Fruit fly (Drosophila melanogaster) whole organism, embryonic: ENCODE measurements around the gene CG33269.

Experiments used
- Abd-B ChIP-seq: fragments of 200-800 bp; sonication (Bioruptor generic); optimal IDR thresholded peaks from 2 replicates; lab custom pipeline; 2018; ENCODE audit warnings: missing biosample characterization, mild to moderate bottlenecking, missing genetic modification characterization, moderate library complexity
- Atf6 ChIP-seq: fragments of 200-800 bp; sonication (Bioruptor generic); IDR thresholded peaks from 2 replicates; pipeline ENCODE4 v1.3.6; 2022; ENCODE audit warnings: missing biosample characterization, missing genetic modification characterization
- CG10321 ChIP-seq: fragments of 200-800 bp; sonication (Bioruptor generic); IDR thresholded peaks from 2 replicates; pipeline ENCODE4 v1.3.6; 2022; ENCODE audit warnings: missing biosample characterization, missing genetic modification characterization
- CG11398 ChIP-seq: fragments of 200-800 bp; sonication (Bioruptor generic); optimal IDR thresholded peaks from 2 replicates; lab custom pipeline; 2016; ENCODE audit warnings: missing biosample characterization, missing genetic modification characterization
- CG12155 ChIP-seq: fragments of 200-800 bp; sonication (Bioruptor generic); optimal IDR thresholded peaks from 3 replicates; lab custom pipeline; 2016; ENCODE audit warnings: missing biosample characterization, missing genetic modification characterization
- CG12744 ChIP-seq: fragments of 200-800 bp; sonication (Bioruptor generic); optimal IDR thresholded peaks from 2 replicates; lab custom pipeline; 2016; ENCODE audit warnings: missing biosample characterization, missing genetic modification characterization
- CG15011 ChIP-seq: fragments of 200-800 bp; sonication (Bioruptor generic); optimal IDR thresholded peaks from 3 replicates; lab custom pipeline; 2018; ENCODE audit warnings: missing biosample characterization, mild to moderate bottlenecking, missing genetic modification characterization
- CG1602 ChIP-seq: fragments of 200-800 bp; sonication (Bioruptor generic); optimal IDR thresholded peaks from 3 replicates; lab custom pipeline; 2016; ENCODE audit warnings: missing biosample characterization, missing genetic modification characterization
- CG17802 ChIP-seq: fragments of 200-800 bp; sonication (Bioruptor generic); optimal IDR thresholded peaks from 2 replicates; lab custom pipeline; 2018; ENCODE audit warnings: missing biosample characterization, mild to moderate bottlenecking, missing genetic modification characterization, moderate library complexity
- CG1832 ChIP-seq: fragments of 200-800 bp; sonication (Bioruptor generic); optimal IDR thresholded peaks from 2 replicates; lab custom pipeline; 2017; ENCODE audit warnings: missing biosample characterization, mild to moderate bottlenecking, missing genetic modification characterization, inconsistent platforms
- CG18619 ChIP-seq: fragments of 200-800 bp; sonication (Bioruptor generic); optimal IDR thresholded peaks from 3 replicates; lab custom pipeline; 2017; ENCODE audit warnings: missing biosample characterization, mild to moderate bottlenecking, missing genetic modification characterization
- CG2116 ChIP-seq: fragments of 200-800 bp; sonication (Bioruptor generic); optimal IDR thresholded peaks from 3 replicates; lab custom pipeline; 2018; ENCODE audit warnings: missing biosample characterization, mild to moderate bottlenecking, missing genetic modification characterization
- CG2199 ChIP-seq: fragments of 200-800 bp; sonication (Bioruptor generic); IDR thresholded peaks from 3 replicates; pipeline ENCODE4 v1.3.6; 2022; ENCODE audit warnings: missing biosample characterization, missing genetic modification characterization
- CG30403 ChIP-seq: fragments of 200-800 bp; sonication (Bioruptor generic); optimal IDR thresholded peaks from 3 replicates; lab custom pipeline; 2016; ENCODE audit warnings: missing biosample characterization, missing genetic modification characterization
- CG32772 ChIP-seq: fragments of 200-800 bp; sonication (Bioruptor generic); IDR thresholded peaks from 2 replicates; pipeline ENCODE4 v1.3.6; 2022; ENCODE audit warnings: missing biosample characterization, missing genetic modification characterization
- CG34376 ChIP-seq: fragments of 200-800 bp; sonication (Bioruptor generic); optimal IDR thresholded peaks from 2 replicates; lab custom pipeline; 2018; ENCODE audit warnings: missing biosample characterization, mild to moderate bottlenecking, missing genetic modification characterization
- CG3995 ChIP-seq: fragments of 200-800 bp; sonication (Bioruptor generic); optimal IDR thresholded peaks from 3 replicates; lab custom pipeline; 2016; ENCODE audit warnings: missing biosample characterization, missing genetic modification characterization
- CG7987 ChIP-seq: fragments of 200-800 bp; sonication (Bioruptor generic); optimal IDR thresholded peaks from 2 replicates; lab custom pipeline; 2018; ENCODE audit warnings: missing biosample characterization, mild to moderate bottlenecking, missing genetic modification characterization, moderate library complexity
- CG8478 ChIP-seq: fragments of >200 bp; optimal IDR thresholded peaks from 2 replicates; lab custom pipeline; 2018
- D19A ChIP-seq: fragments of 200-800 bp; optimal IDR thresholded peaks from 3 replicates; lab custom pipeline; 2019; ENCODE audit warnings: missing biosample characterization, mild to moderate bottlenecking, missing genetic modification characterization, moderate library complexity
- Doc3 ChIP-seq: fragments of 200-800 bp; sonication (Bioruptor generic); IDR thresholded peaks from 3 replicates; pipeline ENCODE4 v1.3.6; 2022; ENCODE audit warnings: missing biosample characterization, missing genetic modification characterization; ENCODE audit not compliant: partially characterized antibody
- HLH4C ChIP-seq: fragments of 200-800 bp; sonication (Bioruptor generic); IDR thresholded peaks from 3 replicates; pipeline ENCODE4 v1.3.6; 2022; ENCODE audit warnings: missing biosample characterization, missing genetic modification characterization; ENCODE audit not compliant: partially characterized antibody
- Hmx ChIP-seq: fragments of 200-800 bp; sonication (Bioruptor generic); optimal IDR thresholded peaks from 2 replicates; lab custom pipeline; 2016; ENCODE audit warnings: missing biosample characterization, missing genetic modification characterization
- Hr39 ChIP-seq: fragments of >200 bp; optimal IDR thresholded peaks from 2 replicates; lab custom pipeline; 2017
- MESR4 ChIP-seq: fragments of 200-800 bp; sonication (Bioruptor generic); optimal IDR thresholded peaks from 2 replicates; lab custom pipeline; 2018; ENCODE audit warnings: missing biosample characterization, mild to moderate bottlenecking, missing genetic modification characterization, moderate library complexity
- Mad ChIP-seq: fragments of 200-800 bp; sonication (Bioruptor generic); optimal IDR thresholded peaks from 2 replicates; lab custom pipeline; 2016; ENCODE audit warnings: missing biosample characterization, missing genetic modification characterization
- Opbp ChIP-seq: fragments of 200-800 bp; sonication (Bioruptor generic); IDR thresholded peaks from 3 replicates; pipeline ENCODE4 v1.3.6; 2022; ENCODE audit warnings: missing biosample characterization, missing genetic modification characterization; ENCODE audit not compliant: partially characterized antibody
- Ptx1 ChIP-seq: fragments of 200-800 bp; sonication (Bioruptor generic); IDR thresholded peaks from 2 replicates; pipeline ENCODE4 v1.3.6; 2022; ENCODE audit warnings: missing biosample characterization, missing genetic modification characterization
- Scr ChIP-seq: fragments of 200-800 bp; sonication (Bioruptor generic); IDR thresholded peaks from 2 replicates; pipeline ENCODE4 v1.3.6; 2022; ENCODE audit warnings: missing biosample characterization, missing genetic modification characterization; ENCODE audit not compliant: partially characterized antibody
- Six4 ChIP-seq: fragments of 200-800 bp; sonication (Bioruptor generic); optimal IDR thresholded peaks from 2 replicates; lab custom pipeline; 2016; ENCODE audit warnings: missing biosample characterization, missing genetic modification characterization
- ato ChIP-seq: fragments of 200-800 bp; sonication (Bioruptor generic); IDR thresholded peaks from 2 replicates; pipeline ENCODE4 v1.3.6; 2022; ENCODE audit warnings: missing biosample characterization, missing genetic modification characterization; ENCODE audit not compliant: partially characterized antibody
- bbx ChIP-seq: fragments of 200-800 bp; sonication (Bioruptor generic); IDR thresholded peaks from 2 replicates; pipeline ENCODE4 v1.3.6; 2022; ENCODE audit warnings: missing biosample characterization, missing genetic modification characterization; ENCODE audit not compliant: partially characterized antibody
- caup ChIP-seq: fragments of 200-800 bp; sonication (Bioruptor generic); optimal IDR thresholded peaks from 3 replicates; lab custom pipeline; 2017; ENCODE audit warnings: missing biosample characterization, mild to moderate bottlenecking, missing genetic modification characterization, moderate library complexity; ENCODE audit not compliant: severe bottlenecking
- crc ChIP-seq: fragments of 200-800 bp; sonication (Bioruptor generic); optimal IDR thresholded peaks from 2 replicates; lab custom pipeline; 2016; ENCODE audit warnings: missing biosample characterization, missing genetic modification characterization
- dati ChIP-seq: fragments of 200-800 bp; sonication (Bioruptor generic); IDR thresholded peaks from 2 replicates; pipeline ENCODE4 v1.3.6; 2022; ENCODE audit warnings: missing biosample characterization, missing genetic modification characterization
- dmrt11E ChIP-seq: fragments of 200-800 bp; sonication (Bioruptor generic); optimal IDR thresholded peaks from 3 replicates; lab custom pipeline; 2018; ENCODE audit warnings: missing biosample characterization, mild to moderate bottlenecking, missing genetic modification characterization, moderate library complexity
- fd102C ChIP-seq: fragments of 200-800 bp; sonication (Bioruptor generic); optimal IDR thresholded peaks from 2 replicates; lab custom pipeline; 2018; ENCODE audit warnings: missing biosample characterization, mild to moderate bottlenecking, missing genetic modification characterization, moderate library complexity
- jing ChIP-seq: fragments of 200-800 bp; sonication (Bioruptor generic); optimal IDR thresholded peaks from 2 replicates; lab custom pipeline; 2018; ENCODE audit warnings: missing biosample characterization, mild to moderate bottlenecking, missing genetic modification characterization
- lola ChIP-seq, 3 experiments: fragments of >200 bp in 2 of 3; fragments of 200-800 bp in 1 of 3; sonication (Bioruptor generic) in 1 of 3; optimal IDR thresholded peaks; 2 replicates each; lab custom pipeline; 2017 to 2019; ENCODE audit warnings: missing biosample characterization in 3 of 3, missing genetic modification characterization in 3 of 3, mild to moderate bottlenecking in 1 of 3, moderate library complexity in 1 of 3
- mirr ChIP-seq: fragments of 200-800 bp; sonication (Bioruptor generic); optimal IDR thresholded peaks from 3 replicates; lab custom pipeline; 2018; ENCODE audit warnings: missing biosample characterization, mild to moderate bottlenecking, missing genetic modification characterization
- nerfin-1 ChIP-seq: fragments of 200-800 bp; sonication (Bioruptor generic); optimal IDR thresholded peaks from 3 replicates; lab custom pipeline; 2019; ENCODE audit warnings: missing biosample characterization, mild to moderate bottlenecking, missing genetic modification characterization, moderate library complexity
- psq ChIP-seq: fragments of 200-800 bp; sonication (Bioruptor generic); optimal IDR thresholded peaks from 2 replicates; lab custom pipeline; 2017; ENCODE audit warnings: missing biosample characterization, missing genetic modification characterization
- pum ChIP-seq: fragments of 200-800 bp; sonication (Bioruptor generic); optimal IDR thresholded peaks from 2 replicates; lab custom pipeline; 2016; ENCODE audit warnings: missing biosample characterization, missing genetic modification characterization
- pzg ChIP-seq: fragments of 200-800 bp; sonication (Bioruptor generic); optimal IDR thresholded peaks from 3 replicates; lab custom pipeline; 2018; ENCODE audit warnings: missing biosample characterization, mild to moderate bottlenecking, missing genetic modification characterization, moderate library complexity
- row ChIP-seq: fragments of 200-800 bp; sonication (Bioruptor generic); IDR thresholded peaks from 3 replicates; pipeline ENCODE4 v1.3.6; 2022; ENCODE audit warnings: missing biosample characterization, missing genetic modification characterization
- salm ChIP-seq: fragments of 200-800 bp; sonication (Bioruptor generic); optimal IDR thresholded peaks from 2 replicates; lab custom pipeline; 2018; ENCODE audit warnings: missing biosample characterization, mild to moderate bottlenecking, missing genetic modification characterization
- sens ChIP-seq: fragments of 200-800 bp; sonication (Bioruptor generic); peaks from one replicate; lab custom pipeline; 2016; ENCODE audit warnings: missing biosample characterization, missing genetic modification characterization
- stwl ChIP-seq: fragments of 200-800 bp; sonication (Bioruptor generic); optimal IDR thresholded peaks from 3 replicates; lab custom pipeline; 2018; ENCODE audit warnings: missing biosample characterization, mild to moderate bottlenecking, missing genetic modification characterization, moderate library complexity
- tx ChIP-seq: fragments of 200-800 bp; sonication (Bioruptor generic); optimal IDR thresholded peaks from 2 replicates; lab custom pipeline; 2016; ENCODE audit warnings: missing biosample characterization, missing genetic modification characterization
- wdn ChIP-seq: fragments of 200-800 bp; sonication (Bioruptor generic); IDR thresholded peaks from 2 replicates; pipeline ENCODE4 v1.3.6; 2022; ENCODE audit warnings: missing biosample characterization, missing genetic modification characterization

CG33269 gene

dm6 chr3L:11626229-11626826 is 44.3 kb upstream of the CG33269 start, which contains the start of gene PCID2 (continued):
- TF ChIP-seq pzg (GFP tag; lab: Kevin White, UChicago): peak; percentile 28
- TF ChIP-seq Abd-B (GFP tag; lab: Kevin White, UChicago): no peak
- no peak for TF ChIP-seq CG10321 (GFP tag; lab: Robert Waterston, UW)
- no peak for TF ChIP-seq CG32772 (GFP tag; lab: Robert Waterston, UW)
- no peak for TF ChIP-seq CG2199
- no peak for TF ChIP-seq D19A (tag; lab: Kevin White, UChicago)
- TF ChIP-seq Hmx (GFP tag; lab: Kevin White, UChicago): no peak
- no peak for TF ChIP-seq crc (GFP tag; lab: Kevin White, UChicago)
- no peak for TF ChIP-seq jing (GFP tag; lab: Kevin White, UChicago)
- TF ChIP-seq caup (GFP tag; lab: Kevin White, UChicago): no peak
- no peak for TF ChIP-seq dati (GFP tag; lab: Robert Waterston, UW)
- TF ChIP-seq CG15011 (GFP tag; lab: Kevin White, UChicago): no peak
- no peak for TF ChIP-seq CG7987 (GFP tag; lab: Kevin White, UChicago)
- TF ChIP-seq Hr39: no peak
- TF ChIP-seq bbx (GFP tag; lab: Robert Waterston, UW): peak; percentile 80
- no peak for TF ChIP-seq tx
- no peak for TF ChIP-seq Atf6 (GFP tag; lab: Robert Waterston, UW)
- TF ChIP-seq CG8478 (lab: Kevin White, UChicago): no peak
- no peak for TF ChIP-seq Six4 (GFP tag; lab: Kevin White, UChicago)
- TF ChIP-seq fd102C (GFP tag; lab: Kevin White, UChicago): no peak
- TF ChIP-seq row (GFP tag; lab: Robert Waterston, UW): peak; percentile 33; the same call in 1 of the 3 replicates
- peak; percentile 28 for TF ChIP-seq sens (GFP tag; lab: Kevin White, UChicago)
- no peak for TF ChIP-seq CG1602 (GFP tag; lab: Kevin White, UChicago)
- TF ChIP-seq pum (GFP tag; lab: Kevin White, UChicago): no peak
- no peak for TF ChIP-seq CG1832 (GFP tag; lab: Kevin White, UChicago)
- TF ChIP-seq CG12744 (GFP tag; lab: Kevin White, UChicago): no peak
- no peak for TF ChIP-seq CG17802 (tag; lab: Kevin White, UChicago)
- no peak for TF ChIP-seq Mad (GFP tag; lab: Kevin White, UChicago)
- TF ChIP-seq wdn (GFP tag; lab: Robert Waterston, UW): no peak
- TF ChIP-seq HLH4C (GFP tag; lab: Robert Waterston, UW): peak; percentile 68; the same call in 1 of the 3 replicates
- TF ChIP-seq Ptx1 (GFP tag; lab: Robert Waterston, UW): no peak
- no peak for TF ChIP-seq nerfin-1
- no peak for TF ChIP-seq CG34376
- TF ChIP-seq ato (GFP tag; lab: Robert Waterston, UW): peak; percentile 45; the same call in 1 of the 2 replicates
- TF ChIP-seq CG3995 (GFP tag; lab: Kevin White, UChicago): no peak
- TF ChIP-seq CG11398 (GFP tag; lab: Kevin White, UChicago): no peak
- peak; percentile 80 for TF ChIP-seq Doc3 (GFP tag; lab: Robert Waterston, UW)
- peak; percentile 76; the same call in 2 of the 3 replicates for TF ChIP-seq Opbp (GFP tag; lab: Robert Waterston, UW)
- TF ChIP-seq Scr: peak; percentile 83
- TF ChIP-seq CG18619 (GFP tag; lab: Kevin White, UChicago): no peak
- no peak for TF ChIP-seq CG30403
- TF ChIP-seq psq: no peak
- peak; percentile 33 for TF ChIP-seq CG2116 (GFP tag; lab: Kevin White, UChicago)
- TF ChIP-seq mirr: no peak
- no peak for TF ChIP-seq lola (GFP tag; optimal IDR thresholded peaks at IDR 0.05; lab: Kevin White, UChicago)
- TF ChIP-seq MESR4 (GFP tag; lab: Kevin White, UChicago): no peak
- no peak for TF ChIP-seq salm (tag; lab: Kevin White, UChicago)
- TF ChIP-seq CG12155: no peak
- TF ChIP-seq stwl (tag; lab: Kevin White, UChicago): peak; percentile 68
- no peak for TF ChIP-seq dmrt11E (tag; lab: Kevin White, UChicago)
